Fruit fly (Drosophila melanogaster): ENCODE measurements around the gene sob.

dm6 chr2L:3603553-3603952 lies 23.0 kb upstream of the sob start:
- TF ChIP-seq Myc (optimal IDR thresholded peaks at IDR 0.05), result no peak
- no peak for TF ChIP-seq tai (GFP tag; optimal IDR thresholded peaks at IDR 0.05)
- TF ChIP-seq Jra (GFP tag; optimal IDR thresholded peaks at IDR 0.05), result no peak
- no peak for TF ChIP-seq pan (optimal IDR thresholded peaks at IDR 0.05)

Data from whole organism, wandering third instar larva.